Worm (Caenorhabditis elegans) whole organism, L4 larva: Measurements from ENCODE around the gene usp-46.

Source experiments
- F37D6.2 ChIP-seq: sonication (generic microtip); optimal IDR thresholded peaks from 2 replicates; lab custom pipeline; 2016; ENCODE audit warnings: mild to moderate bottlenecking, missing genetic modification characterization, missing compliant biosample characterization
- F44E2.7 ChIP-seq: fragments of 200-800 bp; sonication (Bioruptor generic); IDR thresholded peaks from 2 replicates; pipeline ENCODE4 v2.1.2; 2022; ENCODE audit warnings: missing genetic modification characterization, missing compliant biosample characterization
- Y48G9A.11 ChIP-seq: fragments of 200-800 bp; sonication (Bioruptor generic); IDR thresholded peaks from 2 replicates; pipeline ENCODE4 v1.3.6; 2022; ENCODE audit warnings: missing genetic modification reagents, missing genetic modification characterization, missing compliant biosample characterization
- Y75B8A.6 ChIP-seq: fragments of 200-800 bp; sonication (Bioruptor generic); IDR thresholded peaks from 2 replicates; pipeline ENCODE4 v1.3.6; 2022; ENCODE audit warnings: missing genetic modification reagents, missing genetic modification characterization, missing compliant biosample characterization
- ama-1 ChIP-seq: fragments of 150-350 bp; optimal IDR thresholded peaks from 2 replicates; lab custom pipeline; 2014; ENCODE audit warnings: inconsistent platforms, mixed read lengths
- arid-1 ChIP-seq: fragments of 200-800 bp; sonication (Bioruptor generic); conservative IDR thresholded peaks from 2 replicates; pipeline ENCODE4 v1.3.6; 2022; ENCODE audit warnings: missing genetic modification reagents, missing genetic modification characterization, missing compliant biosample characterization
- ceh-20 ChIP-seq: fragments of 200-800 bp; sonication (Bioruptor generic); IDR thresholded peaks from 2 replicates; pipeline ENCODE4 v1.3.6; 2022; ENCODE audit warnings: missing genetic modification reagents, missing genetic modification characterization, missing compliant biosample characterization
- ceh-28 ChIP-seq: fragments of 150-350 bp; optimal IDR thresholded peaks from 2 replicates; lab custom pipeline; 2014; ENCODE audit warnings: missing biosample characterization, missing genetic modification reagents, missing genetic modification characterization
- ceh-32 ChIP-seq: sonication (generic microtip); optimal IDR thresholded peaks from 2 replicates; lab custom pipeline; 2016; ENCODE audit warnings: mild to moderate bottlenecking, missing genetic modification characterization, missing compliant biosample characterization; ENCODE audit not compliant: poor library complexity
- ceh-44 ChIP-seq: fragments of 200-800 bp; sonication (Bioruptor generic); IDR thresholded peaks from 2 replicates; pipeline ENCODE4 v1.3.6; 2022; ENCODE audit warnings: missing genetic modification reagents, missing genetic modification characterization, missing compliant biosample characterization
- ceh-62 ChIP-seq: sonication (generic microtip); optimal IDR thresholded peaks from 2 replicates; lab custom pipeline; 2017; ENCODE audit warnings: missing biosample characterization, missing genetic modification characterization
- ceh-82 ChIP-seq: sonication (generic microtip); optimal IDR thresholded peaks from 2 replicates; lab custom pipeline; 2017; ENCODE audit warnings: missing biosample characterization, missing genetic modification characterization
- ctbp-1 ChIP-seq: fragments of 200-800 bp; sonication (Bioruptor generic); IDR thresholded peaks from 2 replicates; pipeline ENCODE4 v1.3.6; 2022; ENCODE audit warnings: missing genetic modification reagents, missing genetic modification characterization, missing compliant biosample characterization
- daf-16 ChIP-seq, 3 experiments: sonication (generic microtip); optimal IDR thresholded peaks; 2 replicates each; lab custom pipeline; 2016 to 2017; ENCODE audit warnings: missing genetic modification characterization in 3 of 3, missing genetic modification reagents in 3 of 3, mild to moderate bottlenecking in 2 of 3, missing compliant biosample characterization in 2 of 3, missing biosample characterization in 1 of 3, moderate library complexity in 1 of 3
- daf-19 ChIP-seq: fragments of 200-800 bp; sonication (Bioruptor generic); conservative IDR thresholded peaks from 2 replicates; pipeline ENCODE4 v1.3.6; 2022; ENCODE audit warnings: missing genetic modification characterization, missing compliant biosample characterization
- daf-8 ChIP-seq: fragments of 200-800 bp; sonication (Bioruptor generic); IDR thresholded peaks from 2 replicates; pipeline ENCODE4 v1.3.6; 2022; ENCODE audit warnings: missing genetic modification characterization, missing compliant biosample characterization
- dmd-6 ChIP-seq: fragments of 200-800 bp; sonication (Bioruptor generic); IDR thresholded peaks from 2 replicates; pipeline ENCODE4 v1.3.6; 2022; ENCODE audit warnings: missing genetic modification reagents, missing genetic modification characterization, missing compliant biosample characterization
- dmd-8 ChIP-seq: fragments of 200-800 bp; sonication (Bioruptor generic); IDR thresholded peaks from 2 replicates; pipeline ENCODE4 v1.3.6; 2022; ENCODE audit warnings: missing genetic modification characterization, missing compliant biosample characterization
- dpl-1 ChIP-seq: fragments of 150-350 bp; optimal IDR thresholded peaks from 2 replicates; lab custom pipeline; 2014; ENCODE audit warnings: missing biosample characterization, missing genetic modification reagents, missing genetic modification characterization
- dve-1 ChIP-seq: sonication (generic microtip); optimal IDR thresholded peaks from 2 replicates; lab custom pipeline; 2017; ENCODE audit warnings: antibody characterized with exemption, mild to moderate bottlenecking, missing genetic modification characterization, missing compliant biosample characterization; ENCODE audit not compliant: insufficient read depth
- fos-1 ChIP-seq: fragments of 150-350 bp; optimal IDR thresholded peaks from 2 replicates; lab custom pipeline; 2014; ENCODE audit warnings: missing biosample characterization, missing genetic modification characterization
- gei-8 ChIP-seq: fragments of 200-800 bp; sonication (Bioruptor generic); optimal IDR thresholded peaks from 2 replicates; lab custom pipeline; 2018; ENCODE audit warnings: mild to moderate bottlenecking, missing genetic modification characterization, missing compliant biosample characterization
- hlh-11 ChIP-seq: fragments of 200-800 bp; sonication (Bioruptor generic); optimal IDR thresholded peaks from 2 replicates; lab custom pipeline; 2018; ENCODE audit warnings: mild to moderate bottlenecking, missing genetic modification characterization, missing compliant biosample characterization
- hlh-30 ChIP-seq: sonication (generic microtip); optimal IDR thresholded peaks from 2 replicates; lab custom pipeline; 2017; ENCODE audit warnings: antibody characterized with exemption, mild to moderate bottlenecking, missing genetic modification characterization, missing compliant biosample characterization; ENCODE audit not compliant: insufficient read depth
- hmg-1.1 ChIP-seq: fragments of 200-800 bp; sonication (Bioruptor generic); IDR thresholded peaks from 2 replicates; pipeline ENCODE4 v1.3.6; 2022; ENCODE audit warnings: missing genetic modification reagents, missing genetic modification characterization, missing compliant biosample characterization
- lin-1 ChIP-seq: fragments of 200-800 bp; sonication (Bioruptor generic); IDR thresholded peaks from 2 replicates; pipeline ENCODE4 v1.3.6; 2022; ENCODE audit warnings: missing genetic modification reagents, missing genetic modification characterization, missing compliant biosample characterization
- lin-38 ChIP-seq: fragments of 200-800 bp; sonication (Bioruptor generic); IDR thresholded peaks from 2 replicates; pipeline ENCODE4 v1.3.6; 2022; ENCODE audit warnings: missing genetic modification reagents, missing genetic modification characterization, missing compliant biosample characterization
- lin-39 ChIP-seq: fragments of 150-350 bp; optimal IDR thresholded peaks from 2 replicates; lab custom pipeline; 2014; ENCODE audit warnings: missing biosample characterization, missing genetic modification reagents, missing genetic modification characterization
- mep-1 ChIP-seq: fragments of 150-350 bp; sonication (generic microtip); optimal IDR thresholded peaks from 3 replicates; lab custom pipeline; 2014; ENCODE audit warnings: missing biosample characterization, missing genetic modification characterization
- nhr-102 ChIP-seq: sonication (generic microtip); optimal IDR thresholded peaks from 2 replicates; lab custom pipeline; 2016; ENCODE audit warnings: mild to moderate bottlenecking, missing genetic modification characterization, moderate library complexity, missing compliant biosample characterization
- nhr-11 ChIP-seq: fragments of 150-350 bp; optimal IDR thresholded peaks from 2 replicates; lab custom pipeline; 2014; ENCODE audit warnings: missing biosample characterization, missing genetic modification characterization
- nhr-25 ChIP-seq: sonication (generic microtip); optimal IDR thresholded peaks from 2 replicates; lab custom pipeline; 2017; ENCODE audit warnings: missing genetic modification characterization, mild to moderate bottlenecking, missing compliant biosample characterization, antibody characterized with exemption, moderate library complexity, borderline replicate concordance; ENCODE audit not compliant: insufficient read depth
- nhr-28 ChIP-seq: fragments of 150-350 bp; optimal IDR thresholded peaks from 2 replicates; lab custom pipeline; 2014; ENCODE audit warnings: missing biosample characterization, missing genetic modification characterization
- nhr-48 ChIP-seq: sonication (generic microtip); optimal IDR thresholded peaks from 2 replicates; lab custom pipeline; 2016; ENCODE audit warnings: mild to moderate bottlenecking, missing genetic modification characterization, missing compliant biosample characterization
- nhr-76 ChIP-seq: fragments of 150-350 bp; optimal IDR thresholded peaks from 2 replicates; lab custom pipeline; 2014; ENCODE audit warnings: missing biosample characterization, missing genetic modification characterization
- nhr-77 ChIP-seq: fragments of 150-350 bp; optimal IDR thresholded peaks from 2 replicates; lab custom pipeline; 2014; ENCODE audit warnings: missing biosample characterization, missing genetic modification characterization
- pha-4 ChIP-seq, 2 experiments: fragments of 150-350 bp in 1 of 2; fragments of 200-800 bp in 1 of 2; sonication (Bioruptor generic) in 1 of 2; IDR thresholded peaks in 1 of 2; optimal IDR thresholded peaks in 1 of 2; 2 replicates each; pipeline versions ENCODE4 v1.3.6 to Lab custom; 2014 to 2022; ENCODE audit warnings: missing genetic modification characterization in 2 of 2, missing genetic modification reagents in 2 of 2, missing biosample characterization in 1 of 2, missing compliant biosample characterization in 1 of 2
- php-3 ChIP-seq: fragments of 200-800 bp; sonication (Bioruptor generic); IDR thresholded peaks from 2 replicates; pipeline ENCODE4 v1.3.6; 2022; ENCODE audit warnings: missing genetic modification reagents, missing genetic modification characterization, missing compliant biosample characterization
- skn-1 ChIP-seq: fragments of 150-350 bp; optimal IDR thresholded peaks from 2 replicates; lab custom pipeline; 2014; ENCODE audit warnings: missing biosample characterization, missing genetic modification characterization
- spr-1 ChIP-seq: sonication (generic microtip); optimal IDR thresholded peaks from 2 replicates; lab custom pipeline; 2016; ENCODE audit warnings: mild to moderate bottlenecking, missing genetic modification characterization, missing compliant biosample characterization
- spr-3 ChIP-seq: fragments of 200-800 bp; sonication (Bioruptor generic); optimal IDR thresholded peaks from 2 replicates; lab custom pipeline; 2018; ENCODE audit warnings: mild to moderate bottlenecking, missing genetic modification characterization, missing compliant biosample characterization
- tag-97 ChIP-seq: fragments of 200-800 bp; sonication (Bioruptor generic); IDR thresholded peaks from 2 replicates; pipeline ENCODE4 v1.3.6; 2022; ENCODE audit warnings: missing genetic modification characterization, missing compliant biosample characterization
- tra-1 ChIP-seq: fragments of 200-800 bp; sonication (Bioruptor generic); IDR thresholded peaks from 2 replicates; pipeline ENCODE4 v1.3.6; 2022; ENCODE audit warnings: missing genetic modification reagents, missing genetic modification characterization, missing compliant biosample characterization
- unc-130 ChIP-seq: sonication (generic microtip); optimal IDR thresholded peaks from 2 replicates; lab custom pipeline; 2016; ENCODE audit warnings: missing genetic modification reagents, missing genetic modification characterization, missing compliant biosample characterization
- vab-7 ChIP-seq: fragments of 200-800 bp; sonication (Bioruptor generic); IDR thresholded peaks from 2 replicates; pipeline ENCODE4 v1.3.6; 2022; ENCODE audit warnings: missing genetic modification reagents, missing genetic modification characterization, missing compliant biosample characterization
- zag-1 ChIP-seq: fragments of 150-350 bp; optimal IDR thresholded peaks from 2 replicates; lab custom pipeline; 2014; ENCODE audit warnings: missing biosample characterization, missing genetic modification characterization
- zfp-2 ChIP-seq: sonication (generic microtip); optimal IDR thresholded peaks from 2 replicates; lab custom pipeline; 2016; ENCODE audit warnings: mild to moderate bottlenecking, missing genetic modification characterization, missing compliant biosample characterization
- zfp-3 ChIP-seq: fragments of 200-800 bp; sonication (Bioruptor generic); conservative IDR thresholded peaks from 2 replicates; pipeline ENCODE4 v1.3.6; 2022; ENCODE audit warnings: missing genetic modification reagents, missing genetic modification characterization, missing compliant biosample characterization
- zip-11 ChIP-seq: fragments of 200-800 bp; sonication (Bioruptor generic); IDR thresholded peaks from 2 replicates; pipeline ENCODE4 v1.3.6; 2022; ENCODE audit warnings: missing genetic modification characterization, missing compliant biosample characterization

usp-46 gene

ce11 chrIII:9751074-9751473 lies 25.3 kb upstream of the usp-46 start, which contains the start of gene T05G5.5 (continued):
- no peak for TF ChIP-seq nhr-76 (tag; lab: Kevin White, UChicago)
- TF ChIP-seq ama-1 (lab: Kevin White, UChicago) = no peak
- peak; percentile 50 for TF ChIP-seq dve-1 (tag; lab: Kevin White, UChicago)
- peak; percentile 73 for TF ChIP-seq nhr-102 (tag; lab: Kevin White, UChicago)
- no peak for TF ChIP-seq F37D6.2 (tag; lab: Kevin White, UChicago)
- TF ChIP-seq nhr-28 = peak; percentile 26
- TF ChIP-seq spr-3 (GFP tag; lab: Kevin White, UChicago) = no peak
- TF ChIP-seq hmg-1.1 (GFP tag; lab: Robert Waterston, UW) = no peak
- no peak for TF ChIP-seq zfp-3
- no peak for TF ChIP-seq Y48G9A.11 (GFP tag; lab: Robert Waterston, UW)
- no peak for TF ChIP-seq ceh-62 (tag; lab: Kevin White, UChicago)
- TF ChIP-seq nhr-77 = no peak
- TF ChIP-seq spr-1 (tag; lab: Kevin White, UChicago) = peak; percentile 3
- no peak for TF ChIP-seq lin-1
- no peak for TF ChIP-seq lin-39 (tag; lab: Kevin White, UChicago)
- no peak for TF ChIP-seq zag-1 (tag; lab: Kevin White, UChicago)
- no peak for TF ChIP-seq ceh-44 (GFP tag; lab: Robert Waterston, UW)
- 0 out of 2 replicates have a peak, but pooled peaks have one; percentile 33 for TF ChIP-seq dmd-8 (GFP tag; lab: Robert Waterston, UW)

ce11 chrIII:9752852-9753251 lies 23.6 kb upstream of the usp-46 start, which contains the start of gene ech-6:
Gene ech-6 (minus strand): TSS chrIII:9752883.
- TF ChIP-seq ceh-20 = no peak
- TF ChIP-seq lin-38 = peak; percentile 51
- TF ChIP-seq pha-4 (GFP tag; IDR thresholded peaks at IDR 0.05; lab: Robert Waterston, UW) = no peak
- no peak for TF ChIP-seq pha-4 (tag; optimal IDR thresholded peaks at IDR 0.05; lab: Kevin White, UChicago)
- TF ChIP-seq tag-97 (GFP tag; lab: Robert Waterston, UW) = no peak
- peak; percentile 58 for TF ChIP-seq hlh-11
- TF ChIP-seq spr-1 (tag; lab: Kevin White, UChicago) = no peak
- peak; percentile 5 for TF ChIP-seq hlh-30 (tag; lab: Kevin White, UChicago)
- no peak for TF ChIP-seq F44E2.7 (GFP tag; lab: Robert Waterston, UW)
- TF ChIP-seq ceh-32 (tag; lab: Kevin White, UChicago) = no peak
- no peak for TF ChIP-seq arid-1 (GFP tag; lab: Robert Waterston, UW)
- TF ChIP-seq mep-1 (tag; lab: Kevin White, UChicago) = peak; percentile 8
- TF ChIP-seq vab-7 (GFP tag; lab: Robert Waterston, UW) = no peak
- TF ChIP-seq nhr-11 (tag; lab: Kevin White, UChicago) = no peak
- peak; percentile 45 for TF ChIP-seq nhr-102 (tag; lab: Kevin White, UChicago)
- no peak for TF ChIP-seq daf-16 (GFP tag; optimal IDR thresholded peaks at IDR 0.05; lab: Kevin White, UChicago)
- peak; percentile 96 for TF ChIP-seq daf-16 (tag; optimal IDR thresholded peaks at IDR 0.05; lab: Kevin White, UChicago)
- no peak for TF ChIP-seq lin-39 (tag; lab: Kevin White, UChicago)
- no peak for TF ChIP-seq nhr-77
- TF ChIP-seq php-3 (GFP tag; lab: Robert Waterston, UW) = peak; percentile 21; the same call in 1 of the 2 replicates
- TF ChIP-seq zip-11 = no peak
- peak; percentile 11 for TF ChIP-seq nhr-48 (tag; lab: Kevin White, UChicago)
- peak; percentile 72 for TF ChIP-seq dmd-6 (GFP tag; lab: Robert Waterston, UW)
- TF ChIP-seq daf-8 (GFP tag; lab: Robert Waterston, UW) = no peak
- no peak for TF ChIP-seq ceh-28
- TF ChIP-seq unc-130 = no peak
- TF ChIP-seq Y75B8A.6 (GFP tag; lab: Robert Waterston, UW) = no peak
- TF ChIP-seq zfp-2 (tag; lab: Kevin White, UChicago) = no peak
- TF ChIP-seq gei-8 (GFP tag; lab: Kevin White, UChicago) = no peak
- TF ChIP-seq dpl-1 (GFP tag; lab: Kevin White, UChicago) = peak; percentile 32
- no peak for TF ChIP-seq fos-1
- no peak for TF ChIP-seq tra-1 (GFP tag; lab: Robert Waterston, UW)
- no peak for TF ChIP-seq ctbp-1 (GFP tag; lab: Robert Waterston, UW)
- no peak for TF ChIP-seq ceh-82 (tag; lab: Kevin White, UChicago)
- TF ChIP-seq nhr-25 (tag; lab: Kevin White, UChicago) = no peak
- TF ChIP-seq daf-19 (GFP tag; lab: Robert Waterston, UW) = no peak
- no peak for TF ChIP-seq skn-1 (tag; lab: Kevin White, UChicago)
